Fruit fly (Drosophila melanogaster): Measurements from ENCODE around the gene CG44837.

dm6 chr3L:11814655-11815054, 124.0 kb downstream of the CG44837 start, which contains the start of gene Cubn2:
- TF ChIP-seq CTCF (optimal IDR thresholded peaks at IDR 0.05) (no peak), CG8478 (optimal IDR thresholded peaks at IDR 0.05) (no peak)
